Worm (Caenorhabditis elegans) whole organism, midembryonic: ENCODE measurements around the gene gbas-1.
"Not testable (repeated sequence)": the region's sequence is repeated elsewhere in the genome, so short reads cannot be mapped to it uniquely, and the experiment has no call there.

Experiments
- T22C8.4 ChIP-seq: fragments of 200-800 bp; sonication (Bioruptor generic); IDR thresholded peaks from 2 replicates; pipeline ENCODE4 v1.3.6; 2022; ENCODE audit warnings: missing genetic modification characterization, missing compliant biosample characterization
- flt-1 ChIP-seq: fragments of 200-800 bp; sonication (Bioruptor generic); IDR thresholded peaks from 2 replicates; pipeline ENCODE4 v1.3.6; 2022; ENCODE audit warnings: missing genetic modification characterization, missing compliant biosample characterization
- klf-2 ChIP-seq: fragments of 200-800 bp; sonication (Bioruptor generic); conservative IDR thresholded peaks from 2 replicates; pipeline ENCODE4 v1.3.6; 2022; ENCODE audit warnings: missing genetic modification reagents, missing genetic modification characterization, missing compliant biosample characterization
- ztf-23 ChIP-seq: fragments of 200-800 bp; sonication (Bioruptor generic); IDR thresholded peaks from 2 replicates; pipeline ENCODE4 v1.3.6; 2022; ENCODE audit warnings: missing genetic modification reagents, missing genetic modification characterization, missing compliant biosample characterization
- ztf-29 ChIP-seq: fragments of 200-800 bp; sonication (Bioruptor generic); IDR thresholded peaks from 2 replicates; pipeline ENCODE4 v1.3.6; 2022; ENCODE audit warnings: missing genetic modification reagents, missing genetic modification characterization, missing compliant biosample characterization

ce11 chrII:2534459-2534858 is 29.8 kb downstream of the gbas-1 start, which contains the start of gene K02F6.5:
- not testable (repeated sequence) for TF ChIP-seq flt-1, T22C8.4, ztf-29, klf-2, ztf-23 (GFP tag; lab: Robert Waterston, UW)
